Worm (Caenorhabditis elegans): ENCODE data around the gene C12D8.9.

C12D8.9 gene

ce11 chrV:10287260-10287659 is 44.3 kb upstream of the C12D8.9 start, which contains the start of gene B0024.3:
B0024.3 (plus strand) TSS chrV:10287560.
- no peak for TF ChIP-seq sptf-2 (GFP tag; optimal IDR thresholded peaks at IDR 0.05)
- no peak for TF ChIP-seq pbrm-1 (GFP tag; IDR thresholded peaks at IDR 0.05)
- no peak for TF ChIP-seq F39B2.1 (GFP tag; IDR thresholded peaks at IDR 0.05)
- TF ChIP-seq ztf-18 (tag; optimal IDR thresholded peaks at IDR 0.05): no peak
- TF ChIP-seq lir-1 (GFP tag; conservative IDR thresholded peaks at IDR 0.05): no peak
- no peak for TF ChIP-seq bed-1 (GFP tag; IDR thresholded peaks at IDR 0.05)
- no peak for TF ChIP-seq ztf-22 (GFP tag; optimal IDR thresholded peaks at IDR 0.05)
- no peak for TF ChIP-seq lsl-1 (GFP tag; optimal IDR thresholded peaks at IDR 0.05)
- no peak for TF ChIP-seq ceh-58 (GFP tag; IDR thresholded peaks at IDR 0.05)
- TF ChIP-seq ekl-4 (GFP tag; IDR thresholded peaks at IDR 0.05): no peak

- TF ChIP-seq nfyb-1 (GFP tag; IDR thresholded peaks at IDR 0.05) (no peak), T26A5.8 (tag; optimal IDR thresholded peaks at IDR 0.05) (no peak), nhr-179 (tag; optimal IDR thresholded peaks at IDR 0.05) (no peak), nhr-120 (GFP tag; IDR thresholded peaks at IDR 0.05) (no peak), aptf-2 (GFP tag; conservative IDR thresholded peaks at IDR 0.05) (no peak), rcor-1 (GFP tag; IDR thresholded peaks at IDR 0.05) (no peak), Y53F4B.3 (GFP tag; IDR thresholded peaks at IDR 0.05) (no peak), gei-17 (GFP tag; optimal IDR thresholded peaks at IDR 0.05) (no peak)
These were observed 42.8 kb upstream of the C12D8.9 start for ce11 chrV:10285853-10286252.

ce11 chrV:10283444-10283843 is 40.4 kb upstream of the C12D8.9 start, which contains the start of gene lys-3:
lys-3 (minus strand) TSS chrV:10283544.
- TF ChIP-seq cebp-1 (GFP tag; IDR thresholded peaks at IDR 0.05): no peak
- no peak for TF ChIP-seq cebp-1 (tag; optimal IDR thresholded peaks at IDR 0.05)
- TF ChIP-seq athp-1 (tag; optimal IDR thresholded peaks at IDR 0.05): no peak
- no peak for TF ChIP-seq F57C9.4 (tag; optimal IDR thresholded peaks at IDR 0.05)
- TF ChIP-seq ztf-6 (GFP tag; IDR thresholded peaks at IDR 0.05): no peak
- no peak for TF ChIP-seq sptf-2 (GFP tag; optimal IDR thresholded peaks at IDR 0.05)

ce11 chrV:10281374-10281773 is 38.4 kb upstream of the C12D8.9 start, which contains the start of gene lys-2:
lys-2 (minus strand) TSS chrV:10281474.
- TF ChIP-seq tbp1 (GFP tag; optimal IDR thresholded peaks at IDR 0.05): no peak
- TF ChIP-seq nhr-80 (tag; optimal IDR thresholded peaks at IDR 0.05): peak; percentile 82
- peak; percentile 12 for TF ChIP-seq unc-62 (GFP tag; optimal IDR thresholded peaks at IDR 0.05)
- TF ChIP-seq rcor-1 (GFP tag; IDR thresholded peaks at IDR 0.05): no peak
- no peak for TF ChIP-seq hrde-1 (tag; optimal IDR thresholded peaks at IDR 0.05; ENCODE audit: borderline replicate concordance)
- TF ChIP-seq aptf-2 (GFP tag; conservative IDR thresholded peaks at IDR 0.05): no peak

- peak; percentile 43 for TF ChIP-seq nhr-80 (tag; optimal IDR thresholded peaks at IDR 0.05)
- no peak for TF ChIP-seq pbrm-1 (GFP tag; IDR thresholded peaks at IDR 0.05)
These were observed 37.1 kb upstream of the C12D8.9 start for ce11 chrV:10280112-10280511.

ce11 chrV:10277579-10277978 is 34.6 kb upstream of the C12D8.9 start, which contains the start of gene lys-1:
lys-1 (plus strand) TSS chrV:10277904.
- TF ChIP-seq ZK185.1 (tag; optimal IDR thresholded peaks at IDR 0.05; ENCODE audit: poor library complexity, severe bottlenecking) (peak; percentile 13), hlh-12 (tag; optimal IDR thresholded peaks at IDR 0.05) (no peak), nhr-80 (tag; optimal IDR thresholded peaks at IDR 0.05) (peak; percentile 70), snpc-1.1 (tag; optimal IDR thresholded peaks at IDR 0.05; ENCODE audit: insufficient read depth) (no peak)

Data from whole organism, young adult.